Fruit fly (Drosophila melanogaster) whole organism, embryonic: ENCODE data around the gene CG2681.

Source experiments
- Atf3 ChIP-seq: fragments of 200-800 bp; sonication (Bioruptor generic); optimal IDR thresholded peaks from 3 replicates; lab custom pipeline; 2016; ENCODE audit warnings: missing biosample characterization, missing genetic modification characterization
- CG10543 ChIP-seq: fragments of 200-800 bp; sonication (Bioruptor generic); optimal IDR thresholded peaks from 3 replicates; lab custom pipeline; 2017; ENCODE audit warnings: missing biosample characterization, mild to moderate bottlenecking, missing genetic modification characterization, moderate library complexity
- CG11398 ChIP-seq: fragments of 200-800 bp; sonication (Bioruptor generic); optimal IDR thresholded peaks from 2 replicates; lab custom pipeline; 2016; ENCODE audit warnings: missing biosample characterization, missing genetic modification characterization
- CG13287 ChIP-seq: fragments of 200-800 bp; sonication (Bioruptor generic); IDR thresholded peaks from 2 replicates; pipeline ENCODE4 v1.3.6; 2022; ENCODE audit warnings: missing biosample characterization, missing genetic modification characterization; ENCODE audit not compliant: partially characterized antibody
- CG1647 ChIP-seq: fragments of 200-800 bp; sonication (Bioruptor generic); optimal IDR thresholded peaks from 3 replicates; lab custom pipeline; 2016; ENCODE audit warnings: missing biosample characterization, missing genetic modification characterization
- CG2120 ChIP-seq: fragments of 200-800 bp; sonication (Bioruptor generic); optimal IDR thresholded peaks from 3 replicates; lab custom pipeline; 2016; ENCODE audit warnings: missing biosample characterization, missing genetic modification characterization
- CG30020 ChIP-seq: fragments of 200-800 bp; optimal IDR thresholded peaks from 2 replicates; lab custom pipeline; 2019; ENCODE audit warnings: missing biosample characterization, mild to moderate bottlenecking, missing genetic modification characterization, moderate library complexity
- CG31365 ChIP-seq: fragments of 200-800 bp; sonication (Bioruptor generic); optimal IDR thresholded peaks from 2 replicates; lab custom pipeline; 2018; ENCODE audit warnings: missing biosample characterization, mild to moderate bottlenecking, missing genetic modification characterization
- CG3163 ChIP-seq: fragments of 200-800 bp; sonication (Bioruptor generic); optimal IDR thresholded peaks from 3 replicates; lab custom pipeline; 2016; ENCODE audit warnings: missing biosample characterization, missing genetic modification characterization
- CG32767 ChIP-seq: fragments of 200-800 bp; sonication (Bioruptor generic); IDR thresholded peaks from 2 replicates; pipeline ENCODE4 v1.3.6; 2022; ENCODE audit warnings: missing biosample characterization, missing genetic modification characterization
- CG33213 ChIP-seq: fragments of 200-800 bp; sonication (Bioruptor generic); optimal IDR thresholded peaks from 3 replicates; lab custom pipeline; 2016; ENCODE audit warnings: missing biosample characterization, missing genetic modification characterization
- CG4360 ChIP-seq: fragments of 200-800 bp; sonication (Bioruptor generic); IDR thresholded peaks from 2 replicates; pipeline ENCODE4 v1.3.6; 2022; ENCODE audit warnings: missing biosample characterization, missing genetic modification characterization
- CG4820 ChIP-seq: fragments of 200-800 bp; sonication (Bioruptor generic); optimal IDR thresholded peaks from 3 replicates; lab custom pipeline; 2016; ENCODE audit warnings: missing biosample characterization, missing genetic modification characterization
- CG7786 ChIP-seq: fragments of 200-800 bp; sonication (Bioruptor generic); optimal IDR thresholded peaks from 2 replicates; lab custom pipeline; 2016; ENCODE audit warnings: missing biosample characterization, missing genetic modification characterization
- CG7987 ChIP-seq: fragments of 200-800 bp; sonication (Bioruptor generic); optimal IDR thresholded peaks from 2 replicates; lab custom pipeline; 2018; ENCODE audit warnings: missing biosample characterization, mild to moderate bottlenecking, missing genetic modification characterization, moderate library complexity
- CG8359 ChIP-seq: fragments of 200-800 bp; sonication (Bioruptor generic); optimal IDR thresholded peaks from 2 replicates; lab custom pipeline; 2017; ENCODE audit warnings: missing biosample characterization, mild to moderate bottlenecking, missing genetic modification characterization, borderline replicate concordance
- CG8765 ChIP-seq: fragments of 200-800 bp; sonication (Bioruptor generic); IDR thresholded peaks from 2 replicates; pipeline ENCODE4 v1.3.6; 2022; ENCODE audit warnings: missing biosample characterization, missing genetic modification characterization
- CG9817 ChIP-seq: fragments of 200-800 bp; sonication (Bioruptor generic); optimal IDR thresholded peaks from 2 replicates; lab custom pipeline; 2018; ENCODE audit warnings: missing biosample characterization, mild to moderate bottlenecking, missing genetic modification characterization, moderate library complexity
- CG9876 ChIP-seq: fragments of 200-800 bp; sonication (Bioruptor generic); optimal IDR thresholded peaks from 2 replicates; lab custom pipeline; 2016; ENCODE audit warnings: missing biosample characterization, missing genetic modification characterization
- Chrac-16 ChIP-seq: fragments of 200-800 bp; sonication (Bioruptor generic); optimal IDR thresholded peaks from 3 replicates; lab custom pipeline; 2016; ENCODE audit warnings: missing biosample characterization, missing genetic modification characterization
- CoRest ChIP-seq: fragments of 200-800 bp; sonication (Bioruptor generic); optimal IDR thresholded peaks from 3 replicates; lab custom pipeline; 2018; ENCODE audit warnings: missing biosample characterization, mild to moderate bottlenecking, missing genetic modification characterization, moderate library complexity
- Dref ChIP-seq: fragments of 200-800 bp; sonication (Bioruptor generic); IDR thresholded peaks from 2 replicates; pipeline ENCODE4 v1.3.6; 2022; ENCODE audit warnings: missing biosample characterization, missing genetic modification characterization
- Hsf ChIP-seq: fragments of 200-800 bp; sonication (Bioruptor generic); optimal IDR thresholded peaks from 3 replicates; lab custom pipeline; 2016; ENCODE audit warnings: missing biosample characterization, missing genetic modification characterization
- Lim3 ChIP-seq: fragments of 200-800 bp; sonication (Bioruptor generic); IDR thresholded peaks from 2 replicates; pipeline ENCODE4 v1.3.6; 2022; ENCODE audit warnings: missing biosample characterization, missing genetic modification characterization
- MESR4 ChIP-seq: fragments of 200-800 bp; sonication (Bioruptor generic); optimal IDR thresholded peaks from 2 replicates; lab custom pipeline; 2018; ENCODE audit warnings: missing biosample characterization, mild to moderate bottlenecking, missing genetic modification characterization, moderate library complexity
- Max ChIP-seq: fragments of 200-800 bp; sonication (Bioruptor generic); optimal IDR thresholded peaks from 2 replicates; lab custom pipeline; 2016; ENCODE audit warnings: missing biosample characterization, mild to moderate bottlenecking, missing genetic modification characterization
- Rx ChIP-seq: fragments of 200-800 bp; sonication (Bioruptor generic); IDR thresholded peaks from 2 replicates; pipeline ENCODE4 v1.3.6; 2022; ENCODE audit warnings: missing biosample characterization, missing genetic modification characterization
- Scr ChIP-seq: fragments of 200-800 bp; sonication (Bioruptor generic); IDR thresholded peaks from 2 replicates; pipeline ENCODE4 v1.3.6; 2022; ENCODE audit warnings: missing biosample characterization, missing genetic modification characterization; ENCODE audit not compliant: partially characterized antibody
- ara ChIP-seq: fragments of 200-800 bp; sonication (Bioruptor generic); IDR thresholded peaks from 2 replicates; pipeline ENCODE4 v1.3.6; 2022; ENCODE audit warnings: missing biosample characterization, missing genetic modification characterization
- ash1 ChIP-seq: fragments of 200-800 bp; sonication (Bioruptor generic); optimal IDR thresholded peaks from 2 replicates; lab custom pipeline; 2018; ENCODE audit warnings: missing biosample characterization, mild to moderate bottlenecking, missing genetic modification characterization
- bcd ChIP-seq: fragments of 200-800 bp; sonication (Bioruptor generic); optimal IDR thresholded peaks from 2 replicates; lab custom pipeline; 2017; ENCODE audit warnings: missing biosample characterization, mild to moderate bottlenecking, missing genetic modification characterization
- cad ChIP-seq: fragments of >200 bp; optimal IDR thresholded peaks from 2 replicates; lab custom pipeline; 2017; ENCODE audit warnings: missing biosample characterization, missing genetic modification characterization
- crc ChIP-seq: fragments of 200-800 bp; sonication (Bioruptor generic); optimal IDR thresholded peaks from 2 replicates; lab custom pipeline; 2016; ENCODE audit warnings: missing biosample characterization, missing genetic modification characterization
- dysf ChIP-seq: fragments of 200-800 bp; sonication (Bioruptor generic); IDR thresholded peaks from 3 replicates; pipeline ENCODE4 v1.3.6; 2022; ENCODE audit warnings: missing biosample characterization, missing genetic modification characterization
- emc ChIP-seq: fragments of 200-800 bp; sonication (Bioruptor generic); optimal IDR thresholded peaks from 2 replicates; lab custom pipeline; 2016; ENCODE audit warnings: missing biosample characterization, missing genetic modification characterization
- h ChIP-seq: fragments of >200 bp; optimal IDR thresholded peaks from 2 replicates; lab custom pipeline; 2017
- jigr1 ChIP-seq: fragments of 200-800 bp; sonication (Bioruptor generic); IDR thresholded peaks from 3 replicates; pipeline ENCODE4 v1.3.6; 2022; ENCODE audit warnings: missing biosample characterization, missing genetic modification characterization
- ken ChIP-seq: fragments of 200-800 bp; sonication (Bioruptor generic); IDR thresholded peaks from 3 replicates; pipeline ENCODE4 v1.3.6; 2022; ENCODE audit warnings: missing biosample characterization, missing genetic modification characterization
- knrl ChIP-seq: fragments of 200-800 bp; sonication (Bioruptor generic); IDR thresholded peaks from 3 replicates; pipeline ENCODE4 v1.3.6; 2022; ENCODE audit warnings: missing biosample characterization, missing genetic modification characterization; ENCODE audit not compliant: partially characterized antibody
- nerfin-2 ChIP-seq: fragments of 200-800 bp; sonication (Bioruptor generic); IDR thresholded peaks from 2 replicates; pipeline ENCODE4 v1.3.6; 2022; ENCODE audit warnings: missing biosample characterization, missing genetic modification characterization; ENCODE audit not compliant: partially characterized antibody
- nom ChIP-seq: fragments of 200-800 bp; sonication (Bioruptor generic); optimal IDR thresholded peaks from 2 replicates; lab custom pipeline; 2017; ENCODE audit warnings: missing biosample characterization, missing genetic modification characterization, mild to moderate bottlenecking, moderate library complexity, missing genetic modification reagents
- onecut ChIP-seq: fragments of 200-800 bp; sonication (Bioruptor generic); IDR thresholded peaks from 2 replicates; pipeline ENCODE4 v1.3.6; 2022; ENCODE audit warnings: missing biosample characterization, missing genetic modification characterization
- peb ChIP-seq: fragments of 200-800 bp; sonication (Bioruptor generic); IDR thresholded peaks from 2 replicates; pipeline ENCODE4 v1.3.6; 2022; ENCODE audit warnings: missing biosample characterization, missing genetic modification characterization
- salm ChIP-seq: fragments of 200-800 bp; sonication (Bioruptor generic); optimal IDR thresholded peaks from 2 replicates; lab custom pipeline; 2018; ENCODE audit warnings: missing biosample characterization, mild to moderate bottlenecking, missing genetic modification characterization
- sc ChIP-seq, 3 experiments: fragments of >200 bp in 2 of 3; fragments of 200-800 bp in 1 of 3; sonication (Bioruptor generic) in 1 of 3; optimal IDR thresholded peaks; 2 replicates in 2 of 3; 3 replicates in 1 of 3; lab custom pipeline; 2017; ENCODE audit warnings: mild to moderate bottlenecking in 1 of 3, missing biosample characterization in 1 of 3, missing genetic modification characterization in 1 of 3, missing genetic modification reagents in 1 of 3
- seq ChIP-seq: fragments of 200-800 bp; sonication (Bioruptor generic); IDR thresholded peaks from 2 replicates; pipeline ENCODE4 v1.3.6; 2022; ENCODE audit warnings: missing biosample characterization, missing genetic modification characterization
- sr ChIP-seq: fragments of 200-800 bp; sonication (Bioruptor generic); IDR thresholded peaks from 3 replicates; pipeline ENCODE4 v1.3.6; 2022; ENCODE audit warnings: missing biosample characterization, missing genetic modification characterization
- stc ChIP-seq: fragments of 200-800 bp; sonication (Bioruptor generic); IDR thresholded peaks from 2 replicates; pipeline ENCODE4 v1.3.6; 2022; ENCODE audit warnings: missing biosample characterization, missing genetic modification characterization
- trem ChIP-seq: fragments of 200-800 bp; optimal IDR thresholded peaks from 3 replicates; lab custom pipeline; 2019; ENCODE audit warnings: missing biosample characterization, mild to moderate bottlenecking, missing genetic modification characterization, moderate library complexity
- usp ChIP-seq: fragments of >200 bp; optimal IDR thresholded peaks from 2 replicates; lab custom pipeline; 2017; ENCODE audit warnings: missing biosample characterization, missing genetic modification characterization
- zfh1 ChIP-seq: fragments of 200-800 bp; sonication (Bioruptor generic); IDR thresholded peaks from 3 replicates; pipeline ENCODE4 v1.3.6; 2022; ENCODE audit warnings: missing biosample characterization, missing genetic modification characterization

Gene CG2681

DNA sequence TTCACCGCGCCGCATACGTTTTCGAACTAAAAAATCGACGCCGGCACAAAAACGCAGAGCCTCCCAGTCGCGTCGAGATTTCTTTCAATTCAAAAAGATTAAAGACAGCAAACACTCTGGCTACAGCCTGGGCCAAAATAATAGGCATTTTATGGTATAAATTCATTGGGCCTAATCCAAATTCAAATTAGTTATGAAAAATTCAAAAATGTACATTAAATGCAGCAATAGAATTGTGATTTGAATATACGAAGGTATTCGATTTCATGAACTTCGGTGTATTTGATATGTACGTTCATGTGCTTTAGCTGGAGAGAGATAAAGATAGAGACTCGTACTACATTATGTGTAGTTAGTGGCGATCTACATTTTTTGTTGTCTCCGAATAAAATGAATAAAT lies 35.6 kb downstream of the CG2681 start, which contains the start of gene Syx4 (continued):
- peak; percentile 85 for TF ChIP-seq onecut (GFP tag; lab: Robert Waterston, UW)
- TF ChIP-seq MESR4 (GFP tag; lab: Kevin White, UChicago) = peak; percentile 27
- peak; percentile 81 for TF ChIP-seq Rx (GFP tag; lab: Robert Waterston, UW)
- TF ChIP-seq emc (GFP tag; lab: Kevin White, UChicago) = peak; percentile 79
- peak; percentile 52 for TF ChIP-seq CG8359
- peak; percentile 97 for TF ChIP-seq CG2120 (GFP tag; lab: Kevin White, UChicago)
- peak; percentile 39 for TF ChIP-seq CG10543 (GFP tag; lab: Kevin White, UChicago)
- peak; percentile 85 for TF ChIP-seq CG4820 (GFP tag; lab: Kevin White, UChicago)
- TF ChIP-seq Hsf (GFP tag; lab: Kevin White, UChicago) = peak; percentile 87
- TF ChIP-seq h (lab: Kevin White, UChicago) = no peak
- TF ChIP-seq ara = peak; percentile 75
- 0 out of 3 replicates have a peak, but pooled peaks have one; percentile 29 for TF ChIP-seq jigr1 (GFP tag; lab: Robert Waterston, UW)
- TF ChIP-seq peb (GFP tag; lab: Robert Waterston, UW) = peak; percentile 71
- peak; percentile 90 for TF ChIP-seq seq (GFP tag; lab: Robert Waterston, UW)
- 0 out of 2 replicates have a peak, but pooled peaks have one; percentile 18 for TF ChIP-seq Dref (GFP tag; lab: Robert Waterston, UW)
- peak; percentile 90 for TF ChIP-seq CoRest (tag; lab: Kevin White, UChicago)
- TF ChIP-seq usp (GFP tag; lab: Kevin White, UChicago) = no peak
- TF ChIP-seq nerfin-2 (GFP tag; lab: Robert Waterston, UW) = no peak
- no peak for TF ChIP-seq CG30020 (tag; lab: Kevin White, UChicago)
- peak; percentile 84 for TF ChIP-seq CG31365 (tag; lab: Kevin White, UChicago)
- TF ChIP-seq knrl (GFP tag; lab: Robert Waterston, UW) = no peak
- TF ChIP-seq CG7987 (GFP tag; lab: Kevin White, UChicago) = peak; percentile 87
- peak; percentile 87 for TF ChIP-seq Max (GFP tag; lab: Kevin White, UChicago)
- peak; percentile 88 for TF ChIP-seq ken (GFP tag; lab: Robert Waterston, UW)
- peak; percentile 89 for TF ChIP-seq stc (GFP tag; lab: Robert Waterston, UW)
- peak; percentile 88 for TF ChIP-seq zfh1
- TF ChIP-seq trem (tag; lab: Kevin White, UChicago) = peak; percentile 73
- peak; percentile 92 for TF ChIP-seq bcd (GFP tag; lab: Kevin White, UChicago)
- TF ChIP-seq sr (GFP tag; lab: Robert Waterston, UW) = peak; percentile 60; the same call in 2 of the 3 replicates
- TF ChIP-seq CG3163 (GFP tag; lab: Kevin White, UChicago) = peak; percentile 57
- peak; percentile 81 for TF ChIP-seq CG11398 (GFP tag; lab: Kevin White, UChicago)
- peak; percentile 53; the same call in 1 of the 2 replicates for TF ChIP-seq Lim3 (GFP tag; lab: Robert Waterston, UW)
- TF ChIP-seq CG4360 = peak; percentile 56; the same call in 1 of the 2 replicates
- TF ChIP-seq CG7786 (GFP tag; lab: Kevin White, UChicago) = peak; percentile 94
- peak; percentile 68 for TF ChIP-seq nom (GFP tag; lab: Kevin White, UChicago)
- TF ChIP-seq CG9817 (tag; lab: Kevin White, UChicago) = peak; percentile 88
- TF ChIP-seq CG33213 (GFP tag; lab: Kevin White, UChicago) = peak; percentile 84
- TF ChIP-seq CG9876 = peak; percentile 79
- TF ChIP-seq salm (tag; lab: Kevin White, UChicago) = peak; percentile 91
- peak; percentile 86 for TF ChIP-seq CG32767 (GFP tag; lab: Robert Waterston, UW)
- TF ChIP-seq Chrac-16 = peak; percentile 79
- TF ChIP-seq CG8765 (GFP tag; lab: Robert Waterston, UW) = peak; percentile 34; the same call in 1 of the 2 replicates
- peak; percentile 67 for TF ChIP-seq ash1 (GFP tag; lab: Kevin White, UChicago)
- TF ChIP-seq crc = peak; percentile 87
- peak; percentile 62 for TF ChIP-seq Atf3 (GFP tag; lab: Kevin White, UChicago)
- TF ChIP-seq Scr (GFP tag; lab: Robert Waterston, UW) = no peak
- peak; percentile 92 for TF ChIP-seq dysf
- TF ChIP-seq sc (optimal IDR thresholded peaks at IDR 0.05; lab: Kevin White, UChicago) = no peak
- TF ChIP-seq sc (GFP tag; optimal IDR thresholded peaks at IDR 0.05; lab: Kevin White, UChicago) = peak; percentile 35
- TF ChIP-seq CG1647 = peak; percentile 87
- TF ChIP-seq CG13287 (GFP tag; lab: Robert Waterston, UW) = no peak
- TF ChIP-seq cad = no peak
